Worm (Caenorhabditis elegans) whole organism, mixed stage, embryonic: ENCODE results near the gene srh-216.

Experiments
- M03D4.4 ChIP-seq: sonication (generic microtip); optimal IDR thresholded peaks from 2 replicates; lab custom pipeline; 2017; ENCODE audit warnings: mild to moderate bottlenecking, missing genetic modification characterization, missing compliant biosample characterization
- bed-3 ChIP-seq: fragments of 200-800 bp; sonication (Bioruptor generic); optimal IDR thresholded peaks from 3 replicates; lab custom pipeline; 2018; ENCODE audit warnings: mild to moderate bottlenecking, missing genetic modification characterization, moderate library complexity, missing compliant biosample characterization
- blmp-1 ChIP-seq: fragments of 150-350 bp; optimal IDR thresholded peaks from 2 replicates; lab custom pipeline; 2014; ENCODE audit warnings: missing biosample characterization, missing genetic modification characterization
- ceh-39 ChIP-seq: fragments of 150-350 bp; optimal IDR thresholded peaks from 2 replicates; lab custom pipeline; 2014; ENCODE audit warnings: missing biosample characterization, missing genetic modification characterization
- ceh-43 ChIP-seq: fragments of 200-800 bp; sonication (Bioruptor generic); optimal IDR thresholded peaks from 2 replicates; lab custom pipeline; 2018; ENCODE audit warnings: mild to moderate bottlenecking, missing genetic modification characterization, moderate library complexity, missing compliant biosample characterization
- ceh-83 ChIP-seq: fragments of 200-800 bp; sonication (Bioruptor generic); optimal IDR thresholded peaks from 2 replicates; lab custom pipeline; 2018; ENCODE audit warnings: mild to moderate bottlenecking, missing genetic modification characterization, missing compliant biosample characterization
- ces-1 ChIP-seq: fragments of 150-350 bp; optimal IDR thresholded peaks from 2 replicates; lab custom pipeline; 2014; ENCODE audit warnings: missing biosample characterization, missing genetic modification reagents, missing genetic modification characterization
- cnd-1 ChIP-seq: fragments of 200-800 bp; sonication (Bioruptor generic); optimal IDR thresholded peaks from 2 replicates; lab custom pipeline; 2018; ENCODE audit warnings: mild to moderate bottlenecking, missing genetic modification characterization, missing compliant biosample characterization
- drap-1 ChIP-seq: fragments of 200-800 bp; sonication (Bioruptor generic); optimal IDR thresholded peaks from 3 replicates; lab custom pipeline; 2018; ENCODE audit warnings: mild to moderate bottlenecking, missing genetic modification characterization, missing compliant biosample characterization
- elt-1 ChIP-seq: sonication (generic microtip); optimal IDR thresholded peaks from 2 replicates; lab custom pipeline; 2017; ENCODE audit warnings: missing genetic modification characterization, mild to moderate bottlenecking, missing compliant biosample characterization, antibody characterized with exemption, moderate library complexity, borderline replicate concordance; ENCODE audit not compliant: insufficient read depth
- elt-3 ChIP-seq: fragments of 150-350 bp; optimal IDR thresholded peaks from 2 replicates; lab custom pipeline; 2014; ENCODE audit warnings: missing biosample characterization, missing genetic modification characterization
- flh-1 ChIP-seq: fragments of 200-800 bp; sonication (Bioruptor generic); optimal IDR thresholded peaks from 2 replicates; lab custom pipeline; 2018; ENCODE audit warnings: mild to moderate bottlenecking, missing genetic modification characterization, moderate library complexity, missing compliant biosample characterization
- ham-2 ChIP-seq: fragments of 200-800 bp; sonication (Bioruptor generic); optimal IDR thresholded peaks from 2 replicates; lab custom pipeline; 2018; ENCODE audit warnings: mild to moderate bottlenecking, missing genetic modification characterization, missing compliant biosample characterization
- hlh-1 ChIP-seq: fragments of 150-350 bp; optimal IDR thresholded peaks from 2 replicates; lab custom pipeline; 2014; ENCODE audit warnings: missing biosample characterization, missing genetic modification reagents, missing genetic modification characterization
- lin-13 ChIP-seq: fragments of 150-350 bp; optimal IDR thresholded peaks from 2 replicates; lab custom pipeline; 2014; ENCODE audit warnings: missing biosample characterization, missing genetic modification characterization
- lin-32 ChIP-seq: fragments of 200-800 bp; sonication (Bioruptor generic); optimal IDR thresholded peaks from 2 replicates; lab custom pipeline; 2018; ENCODE audit warnings: mild to moderate bottlenecking, missing genetic modification characterization, missing compliant biosample characterization
- mab-5 ChIP-seq: fragments of 150-350 bp; optimal IDR thresholded peaks from 2 replicates; lab custom pipeline; 2014; ENCODE audit warnings: missing biosample characterization, missing genetic modification characterization
- mep-1 ChIP-seq: fragments of 150-350 bp; optimal IDR thresholded peaks from 2 replicates; lab custom pipeline; 2017; ENCODE audit warnings: missing biosample characterization, missing genetic modification reagents, missing genetic modification characterization, inconsistent platforms
- mls-2 ChIP-seq: sonication (generic microtip); optimal IDR thresholded peaks from 2 replicates; lab custom pipeline; 2016; ENCODE audit warnings: mild to moderate bottlenecking, missing genetic modification characterization, moderate library complexity, missing compliant biosample characterization
- nhr-12 ChIP-seq: fragments of 150-350 bp; optimal IDR thresholded peaks from 2 replicates; lab custom pipeline; 2014; ENCODE audit warnings: missing biosample characterization, missing genetic modification characterization
- nhr-2 ChIP-seq: fragments of 150-350 bp; optimal IDR thresholded peaks from 2 replicates; lab custom pipeline; 2014; ENCODE audit warnings: missing biosample characterization, missing genetic modification characterization
- nhr-237 ChIP-seq: fragments of 150-350 bp; optimal IDR thresholded peaks from 2 replicates; lab custom pipeline; 2014; ENCODE audit warnings: missing biosample characterization, missing genetic modification characterization
- nhr-76 ChIP-seq: sonication (generic microtip); optimal IDR thresholded peaks from 2 replicates; lab custom pipeline; 2017; ENCODE audit warnings: missing biosample characterization, missing genetic modification characterization
- pha-4 ChIP-seq: fragments of 150-350 bp; optimal IDR thresholded peaks from 2 replicates; lab custom pipeline; 2018; ENCODE audit warnings: missing biosample characterization, missing genetic modification reagents, missing genetic modification characterization
- sem-2 ChIP-seq: fragments of 200-800 bp; sonication (Bioruptor generic); optimal IDR thresholded peaks from 2 replicates; lab custom pipeline; 2018; ENCODE audit warnings: mild to moderate bottlenecking, missing genetic modification characterization, missing compliant biosample characterization
- snpc-4 ChIP-seq: fragments of 150-350 bp; optimal IDR thresholded peaks from 2 replicates; lab custom pipeline; 2014; ENCODE audit warnings: missing biosample characterization, missing genetic modification characterization
- sptf-1 ChIP-seq: sonication (generic microtip); optimal IDR thresholded peaks from 2 replicates; lab custom pipeline; 2017; ENCODE audit warnings: mild to moderate bottlenecking, missing genetic modification characterization, moderate library complexity, missing compliant biosample characterization
- unc-120 ChIP-seq: sonication (generic microtip); optimal IDR thresholded peaks from 2 replicates; lab custom pipeline; 2017; ENCODE audit warnings: missing genetic modification characterization, missing compliant biosample characterization; ENCODE audit not compliant: poor library complexity, severe bottlenecking
- unc-62 ChIP-seq: fragments of 150-350 bp; optimal IDR thresholded peaks from 2 replicates; lab custom pipeline; 2014; ENCODE audit warnings: missing biosample characterization, missing genetic modification reagents, missing genetic modification characterization
- zip-8 ChIP-seq: fragments of 150-350 bp; optimal IDR thresholded peaks from 2 replicates; lab custom pipeline; 2014; ENCODE audit warnings: missing biosample characterization, missing genetic modification characterization
- ztf-11 ChIP-seq: fragments of 150-350 bp; optimal IDR thresholded peaks from 2 replicates; lab custom pipeline; 2014; ENCODE audit warnings: missing biosample characterization, missing genetic modification characterization

The srh-216 gene

ce11 chrV:16832865-16833264, 5.5 kb upstream of the srh-216 start, which contains the start of gene phy-3:
Gene phy-3 (plus strand): TSS chrV:16833165.
- no peak for TF ChIP-seq unc-62 (GFP tag; lab: Kevin White, UChicago)
- no peak for TF ChIP-seq lin-13 (tag; lab: Kevin White, UChicago)
- TF ChIP-seq ztf-11, result no peak
- TF ChIP-seq, all 35 proteins: peak for 0

DNA sequence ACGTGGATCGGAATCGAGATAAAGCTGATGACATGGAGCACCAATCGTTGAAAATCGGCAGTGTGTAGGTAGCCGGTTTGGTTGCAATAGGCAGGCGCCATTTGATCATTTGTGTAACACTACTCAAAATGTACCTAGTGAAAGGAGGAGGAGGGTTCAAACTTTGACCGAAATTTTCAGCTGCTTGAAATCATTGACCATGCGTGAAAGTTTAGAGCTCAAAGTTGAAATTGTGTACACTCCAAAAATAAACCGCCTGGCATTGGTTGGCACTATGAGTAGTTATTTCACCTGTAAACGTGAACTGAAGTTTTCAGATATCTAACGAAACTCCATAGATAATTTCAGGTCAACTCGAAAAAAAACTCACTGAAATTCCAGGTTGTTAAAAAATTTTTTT, 4.5 kb upstream of the srh-216 start, which contains the start of gene srh-215:
srh-215 (minus strand) TSS at position 101 of the 400 bp plus-strand sequence.
- TF ChIP-seq nhr-12 (no peak), hlh-1 (tag; lab: Kevin White, UChicago) (no peak), zip-8 (tag; lab: Kevin White, UChicago) (no peak), bed-3 (no peak), ceh-39 (no peak), M03D4.4 (tag; lab: Kevin White, UChicago) (no peak), unc-120 (tag; lab: Kevin White, UChicago) (no peak), lin-13 (tag; lab: Kevin White, UChicago) (no peak), ceh-83 (GFP tag; lab: Kevin White, UChicago) (no peak)
- TF ChIP-seq, all 35 proteins: peak for 0

- TF ChIP-seq ztf-11, result no peak
- TF ChIP-seq bed-3, result no peak
- TF ChIP-seq elt-1 (tag; lab: Kevin White, UChicago), result no peak
- no peak for TF ChIP-seq cnd-1 (tag; lab: Kevin White, UChicago)
- TF ChIP-seq nhr-76 (tag; lab: Kevin White, UChicago), result no peak
- TF ChIP-seq elt-3 (tag; lab: Kevin White, UChicago), result no peak
- no peak for TF ChIP-seq nhr-237
- TF ChIP-seq mab-5, result no peak
- TF ChIP-seq snpc-4 (tag; lab: Kevin White, UChicago), result no peak
- TF ChIP-seq nhr-12, result no peak
- no peak for TF ChIP-seq sptf-1
- TF ChIP-seq M03D4.4 (tag; lab: Kevin White, UChicago), result no peak
- no peak for TF ChIP-seq lin-32 (GFP tag; lab: Kevin White, UChicago)
- TF ChIP-seq mep-1 (tag; lab: Kevin White, UChicago), result no peak
- no peak for TF ChIP-seq ceh-83 (GFP tag; lab: Kevin White, UChicago)
- TF ChIP-seq hlh-1 (tag; lab: Kevin White, UChicago), result no peak
- no peak for TF ChIP-seq ham-2 (GFP tag; lab: Kevin White, UChicago)
Measured at ce11 chrV:16831310-16831709, 3.9 kb upstream of the srh-216 start.

ce11 chrV:16829396-16829795, 2.0 kb upstream of the srh-216 start, which contains the start of gene srh-214:
Gene srh-214 (minus strand): TSS chrV:16829755.
- no peak for TF ChIP-seq sem-2 (GFP tag; lab: Kevin White, UChicago)
- no peak for TF ChIP-seq blmp-1
- TF ChIP-seq unc-62 (GFP tag; lab: Kevin White, UChicago), result no peak
- no peak for TF ChIP-seq ces-1
- no peak for TF ChIP-seq lin-13 (tag; lab: Kevin White, UChicago)
- no peak for TF ChIP-seq flh-1 (GFP tag; lab: Kevin White, UChicago)
- TF ChIP-seq M03D4.4 (tag; lab: Kevin White, UChicago), result no peak

ce11 chrV:16821270-16821737, 6.1 kb downstream of the srh-216 start, which contains the start of gene T20B3.14:
Gene T20B3.14 (minus strand): TSS chrV:16821320.
- TF ChIP-seq zip-8 (tag; lab: Kevin White, UChicago) (peak; percentile 83), flh-1 (GFP tag; lab: Kevin White, UChicago) (no peak), sem-2 (GFP tag; lab: Kevin White, UChicago) (no peak), nhr-237 (no peak), ham-2 (GFP tag; lab: Kevin White, UChicago) (no peak), nhr-76 (tag; lab: Kevin White, UChicago) (no peak), bed-3 (no peak), elt-1 (tag; lab: Kevin White, UChicago) (no peak)
- TF ChIP-seq, all 35 proteins: peak for 1

- TF ChIP-seq nhr-2 (tag; lab: Kevin White, UChicago) (no peak), pha-4 (tag; lab: Kevin White, UChicago) (no peak), drap-1 (GFP tag; lab: Kevin White, UChicago) (no peak), elt-3 (tag; lab: Kevin White, UChicago) (no peak), unc-120 (tag; lab: Kevin White, UChicago) (no peak), mls-2 (no peak), ceh-43 (no peak), hlh-1 (tag; lab: Kevin White, UChicago) (no peak), lin-13 (tag; lab: Kevin White, UChicago) (no peak)
Measured at ce11 chrV:16816707-16817106, 10.7 kb downstream of the srh-216 start.
